Worm (Caenorhabditis elegans) whole organism, L4 larva: ENCODE measurements around the gene Y69E1A.5.

Experiments used
- F26F4.8 ChIP-seq: fragments of 200-800 bp; sonication (Bioruptor generic); conservative IDR thresholded peaks from 2 replicates; pipeline ENCODE4 v1.3.6; 2022; ENCODE audit warnings: missing genetic modification characterization, missing compliant biosample characterization
- F37D6.2 ChIP-seq: sonication (generic microtip); optimal IDR thresholded peaks from 2 replicates; lab custom pipeline; 2016; ENCODE audit warnings: mild to moderate bottlenecking, missing genetic modification characterization, missing compliant biosample characterization
- F44E2.7 ChIP-seq: fragments of 200-800 bp; sonication (Bioruptor generic); IDR thresholded peaks from 2 replicates; pipeline ENCODE4 v2.1.2; 2022; ENCODE audit warnings: missing genetic modification characterization, missing compliant biosample characterization
- F49E8.2 ChIP-seq: sonication (generic microtip); optimal IDR thresholded peaks from 2 replicates; lab custom pipeline; 2016; ENCODE audit warnings: missing compliant biosample characterization, mild to moderate bottlenecking, missing genetic modification characterization, borderline replicate concordance
- R02D3.7 ChIP-seq: fragments of 150-350 bp; sonication (generic microtip); optimal IDR thresholded peaks from 3 replicates; lab custom pipeline; 2014; ENCODE audit warnings: missing biosample characterization, missing genetic modification characterization
- aha-1 ChIP-seq: fragments of 150-350 bp; peaks from one replicate; lab custom pipeline; 2014; ENCODE audit warnings: missing biosample characterization, missing genetic modification characterization
- ama-1 ChIP-seq: fragments of 150-350 bp; optimal IDR thresholded peaks from 2 replicates; lab custom pipeline; 2014; ENCODE audit warnings: inconsistent platforms, mixed read lengths
- attf-4 ChIP-seq: sonication (generic microtip); optimal IDR thresholded peaks from 3 replicates; lab custom pipeline; 2017; ENCODE audit warnings: missing biosample characterization, missing genetic modification characterization
- ceh-28 ChIP-seq: fragments of 150-350 bp; optimal IDR thresholded peaks from 2 replicates; lab custom pipeline; 2014; ENCODE audit warnings: missing biosample characterization, missing genetic modification reagents, missing genetic modification characterization
- ceh-82 ChIP-seq: sonication (generic microtip); optimal IDR thresholded peaks from 2 replicates; lab custom pipeline; 2017; ENCODE audit warnings: missing biosample characterization, missing genetic modification characterization
- daf-16 ChIP-seq, 3 experiments: sonication (generic microtip); optimal IDR thresholded peaks; 2 replicates each; lab custom pipeline; 2016 to 2017; ENCODE audit warnings: missing genetic modification characterization in 3 of 3, missing genetic modification reagents in 3 of 3, mild to moderate bottlenecking in 2 of 3, missing compliant biosample characterization in 2 of 3, missing biosample characterization in 1 of 3, moderate library complexity in 1 of 3
- dmd-6 ChIP-seq: fragments of 200-800 bp; sonication (Bioruptor generic); IDR thresholded peaks from 2 replicates; pipeline ENCODE4 v1.3.6; 2022; ENCODE audit warnings: missing genetic modification reagents, missing genetic modification characterization, missing compliant biosample characterization
- dve-1 ChIP-seq: sonication (generic microtip); optimal IDR thresholded peaks from 2 replicates; lab custom pipeline; 2017; ENCODE audit warnings: antibody characterized with exemption, mild to moderate bottlenecking, missing genetic modification characterization, missing compliant biosample characterization; ENCODE audit not compliant: insufficient read depth
- hlh-11 ChIP-seq: fragments of 200-800 bp; sonication (Bioruptor generic); optimal IDR thresholded peaks from 2 replicates; lab custom pipeline; 2018; ENCODE audit warnings: mild to moderate bottlenecking, missing genetic modification characterization, missing compliant biosample characterization
- hlh-30 ChIP-seq: sonication (generic microtip); optimal IDR thresholded peaks from 2 replicates; lab custom pipeline; 2017; ENCODE audit warnings: antibody characterized with exemption, mild to moderate bottlenecking, missing genetic modification characterization, missing compliant biosample characterization; ENCODE audit not compliant: insufficient read depth
- lin-1 ChIP-seq: fragments of 200-800 bp; sonication (Bioruptor generic); IDR thresholded peaks from 2 replicates; pipeline ENCODE4 v1.3.6; 2022; ENCODE audit warnings: missing genetic modification reagents, missing genetic modification characterization, missing compliant biosample characterization
- lin-15B ChIP-seq: fragments of 150-350 bp; sonication (generic microtip); optimal IDR thresholded peaks from 3 replicates; lab custom pipeline; 2014; ENCODE audit warnings: missing biosample characterization, missing genetic modification characterization
- lin-38 ChIP-seq: fragments of 200-800 bp; sonication (Bioruptor generic); IDR thresholded peaks from 2 replicates; pipeline ENCODE4 v1.3.6; 2022; ENCODE audit warnings: missing genetic modification reagents, missing genetic modification characterization, missing compliant biosample characterization
- lir-3 ChIP-seq: sonication (generic microtip); optimal IDR thresholded peaks from 2 replicates; lab custom pipeline; 2016; ENCODE audit warnings: mild to moderate bottlenecking, missing genetic modification characterization, missing compliant biosample characterization
- madf-5 ChIP-seq, 2 experiments: fragments of 200-800 bp; sonication (Bioruptor generic); IDR thresholded peaks; 2 replicates each; pipeline ENCODE4 v1.3.6; 2022; ENCODE audit warnings: missing compliant biosample characterization in 2 of 2, missing genetic modification characterization in 2 of 2
- mdl-1 ChIP-seq, 2 experiments: fragments of 150-350 bp in 1 of 2; sonication (generic microtip) in 1 of 2; optimal IDR thresholded peaks; 2 replicates each; lab custom pipeline; 2014 to 2017; ENCODE audit warnings: missing biosample characterization in 2 of 2, missing genetic modification characterization in 2 of 2
- mep-1 ChIP-seq: fragments of 150-350 bp; sonication (generic microtip); optimal IDR thresholded peaks from 3 replicates; lab custom pipeline; 2014; ENCODE audit warnings: missing biosample characterization, missing genetic modification characterization
- mxl-3 ChIP-seq: fragments of 200-800 bp; sonication (Bioruptor generic); optimal IDR thresholded peaks from 2 replicates; lab custom pipeline; 2018; ENCODE audit warnings: mild to moderate bottlenecking, missing genetic modification characterization, missing compliant biosample characterization
- nhr-102 ChIP-seq: sonication (generic microtip); optimal IDR thresholded peaks from 2 replicates; lab custom pipeline; 2016; ENCODE audit warnings: mild to moderate bottlenecking, missing genetic modification characterization, moderate library complexity, missing compliant biosample characterization
- nhr-25 ChIP-seq: sonication (generic microtip); optimal IDR thresholded peaks from 2 replicates; lab custom pipeline; 2017; ENCODE audit warnings: missing genetic modification characterization, mild to moderate bottlenecking, missing compliant biosample characterization, antibody characterized with exemption, moderate library complexity, borderline replicate concordance; ENCODE audit not compliant: insufficient read depth
- nhr-28 ChIP-seq: fragments of 150-350 bp; optimal IDR thresholded peaks from 2 replicates; lab custom pipeline; 2014; ENCODE audit warnings: missing biosample characterization, missing genetic modification characterization
- nhr-41 ChIP-seq: fragments of 200-800 bp; sonication (Bioruptor generic); IDR thresholded peaks from 2 replicates; pipeline ENCODE4 v1.3.6; 2022; ENCODE audit warnings: missing genetic modification reagents, missing genetic modification characterization, missing compliant biosample characterization
- nhr-48 ChIP-seq: sonication (generic microtip); optimal IDR thresholded peaks from 2 replicates; lab custom pipeline; 2016; ENCODE audit warnings: mild to moderate bottlenecking, missing genetic modification characterization, missing compliant biosample characterization
- nhr-6 ChIP-seq: fragments of 150-350 bp; optimal IDR thresholded peaks from 2 replicates; lab custom pipeline; 2014; ENCODE audit warnings: missing biosample characterization, missing genetic modification characterization
- nhr-76 ChIP-seq: fragments of 150-350 bp; optimal IDR thresholded peaks from 2 replicates; lab custom pipeline; 2014; ENCODE audit warnings: missing biosample characterization, missing genetic modification characterization
- nhr-77 ChIP-seq: fragments of 150-350 bp; optimal IDR thresholded peaks from 2 replicates; lab custom pipeline; 2014; ENCODE audit warnings: missing biosample characterization, missing genetic modification characterization
- pqm-1 ChIP-seq: sonication (generic microtip); optimal IDR thresholded peaks from 2 replicates; lab custom pipeline; 2017; ENCODE audit warnings: missing biosample characterization, missing genetic modification characterization
- set-16 ChIP-seq: fragments of 200-800 bp; sonication (Bioruptor generic); IDR thresholded peaks from 2 replicates; pipeline ENCODE4 v1.3.6; 2022; ENCODE audit warnings: missing genetic modification reagents, missing genetic modification characterization, missing compliant biosample characterization
- spr-1 ChIP-seq: sonication (generic microtip); optimal IDR thresholded peaks from 2 replicates; lab custom pipeline; 2016; ENCODE audit warnings: mild to moderate bottlenecking, missing genetic modification characterization, missing compliant biosample characterization
- tra-1 ChIP-seq: fragments of 200-800 bp; sonication (Bioruptor generic); IDR thresholded peaks from 2 replicates; pipeline ENCODE4 v1.3.6; 2022; ENCODE audit warnings: missing genetic modification reagents, missing genetic modification characterization, missing compliant biosample characterization
- unc-39 ChIP-seq: sonication (generic microtip); optimal IDR thresholded peaks from 2 replicates; lab custom pipeline; 2017; ENCODE audit warnings: missing biosample characterization, missing genetic modification characterization
- unc-62 ChIP-seq, 3 experiments: fragments of 150-350 bp in 1 of 3; sonication (generic microtip); optimal IDR thresholded peaks in 2 of 3; peaks in 1 of 3; 1 replicate in 1 of 3; 2 replicates in 2 of 3; lab custom pipeline; 2014 to 2017; ENCODE audit warnings: missing biosample characterization in 3 of 3, missing genetic modification characterization in 3 of 3, missing genetic modification reagents in 3 of 3, missing genotype in 1 of 3
- ztf-11 ChIP-seq: fragments of 150-350 bp; optimal IDR thresholded peaks from 2 replicates; lab custom pipeline; 2014; ENCODE audit warnings: missing biosample characterization, missing genetic modification characterization

Gene Y69E1A.5

DNA sequence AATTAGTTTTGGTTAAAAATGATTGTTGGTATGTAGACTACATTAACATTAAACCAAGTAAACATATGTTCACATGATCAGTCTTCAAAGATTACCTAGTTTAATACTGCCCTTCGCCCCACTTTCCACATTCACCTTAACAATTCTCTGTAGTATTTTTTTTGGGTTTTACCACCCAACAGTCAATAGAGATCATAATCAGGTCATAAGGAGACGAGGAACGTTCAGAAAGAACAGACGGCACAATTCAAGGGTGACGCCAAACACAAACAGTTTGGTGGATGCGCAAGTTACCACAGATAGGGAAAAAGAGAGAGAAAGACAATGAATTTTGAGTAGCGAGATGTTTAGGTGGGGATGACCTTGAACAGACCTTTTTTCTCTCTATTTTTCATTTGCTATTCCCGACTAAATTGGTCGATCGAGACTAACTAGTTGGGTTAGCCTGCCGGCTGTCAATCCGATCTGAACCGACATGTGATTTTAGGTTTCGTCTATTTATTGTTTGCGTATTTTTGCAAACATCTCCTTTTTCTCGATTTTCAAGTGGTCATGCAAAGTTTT, 14.3 kb upstream of the Y69E1A.5 start:
- no peak for TF ChIP-seq ama-1 (lab: Kevin White, UChicago)
- TF ChIP-seq mdl-1 (tag; optimal IDR thresholded peaks at IDR 0.05; lab: Kevin White, UChicago) = no peak
- no peak for TF ChIP-seq mep-1 (tag; lab: Kevin White, UChicago)
- TF ChIP-seq hlh-11 (tag; lab: Kevin White, UChicago) = peak; percentile 17
- TF ChIP-seq nhr-28 = peak; percentile 65
- TF ChIP-seq hlh-30 (tag; lab: Kevin White, UChicago) = peak; percentile 26
- TF ChIP-seq nhr-25 (tag; lab: Kevin White, UChicago) = peak; percentile 71
- 0 out of 2 replicates have a peak, but pooled peaks have one; percentile 5 for TF ChIP-seq dmd-6
- TF ChIP-seq dve-1 (tag; lab: Kevin White, UChicago) = peak; percentile 23
- TF ChIP-seq unc-62 (GFP tag; optimal IDR thresholded peaks at IDR 0.05 in 1 of 2; lab: Kevin White, UChicago) = peak in 1 of 2 experiments; percentile 95
- no peak for TF ChIP-seq unc-62 (tag; optimal IDR thresholded peaks at IDR 0.05; lab: Kevin White, UChicago)
- TF ChIP-seq madf-5 (GFP tag; IDR thresholded peaks at IDR 0.05; lab: Robert Waterston, UW) = no peak
- TF ChIP-seq mxl-3 (GFP tag; lab: Kevin White, UChicago) = peak; percentile 28

DNA sequence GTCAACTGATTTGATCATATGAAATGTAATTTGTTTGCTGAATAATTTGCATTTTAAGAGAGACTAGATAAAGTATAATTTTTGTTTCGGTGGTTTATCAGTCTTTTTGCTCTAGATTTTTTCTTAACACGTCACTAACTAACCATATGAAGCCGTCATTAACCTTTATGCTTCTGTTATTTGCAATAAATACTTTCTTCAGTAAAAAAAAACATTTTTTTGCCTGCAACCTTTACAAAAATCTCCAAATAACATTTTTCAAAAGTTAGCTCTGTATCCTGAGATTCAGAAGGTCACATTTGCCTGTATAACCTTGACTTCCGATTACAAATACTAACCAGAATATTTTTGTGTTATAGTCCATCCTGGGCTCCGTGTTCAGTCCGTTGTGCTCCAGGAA, 13.3 kb upstream of the Y69E1A.5 start:
- TF ChIP-seq tra-1 (GFP tag; lab: Robert Waterston, UW) (no peak), ceh-28 (no peak), ceh-82 (tag; lab: Kevin White, UChicago) (no peak), attf-4 (no peak), F26F4.8 (GFP tag; lab: Robert Waterston, UW) (no peak), aha-1 (tag; lab: Kevin White, UChicago) (peak; percentile 91), nhr-76 (tag; lab: Kevin White, UChicago) (no peak)

DNA sequence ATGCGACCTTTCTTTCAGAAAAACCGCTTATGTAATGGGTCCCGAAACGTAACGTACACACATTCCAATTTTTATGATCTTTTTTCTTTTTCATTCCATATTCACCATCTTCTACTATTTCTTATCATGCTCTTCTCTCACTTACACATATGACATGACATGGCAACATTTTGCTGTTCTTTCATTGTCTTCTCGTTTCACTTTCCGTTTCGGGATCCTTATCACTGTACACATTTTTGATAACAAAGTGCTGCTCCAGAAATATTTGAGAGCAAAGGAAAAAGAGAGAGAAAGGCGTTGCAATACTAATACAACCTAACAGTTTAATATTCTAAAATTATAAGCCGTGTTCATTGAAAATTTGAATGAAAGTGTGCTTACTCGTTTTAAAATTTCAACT, 12.9 kb upstream of the Y69E1A.5 start:
- TF ChIP-seq F49E8.2 (tag; lab: Kevin White, UChicago) = no peak
- TF ChIP-seq R02D3.7 (tag; lab: Kevin White, UChicago) = no peak
- TF ChIP-seq daf-16 (GFP tag; optimal IDR thresholded peaks at IDR 0.05; lab: Kevin White, UChicago) = no peak
- TF ChIP-seq daf-16 (tag; optimal IDR thresholded peaks at IDR 0.05; lab: Kevin White, UChicago) = peak; percentile 50
- TF ChIP-seq dmd-6 = peak; percentile 89
- TF ChIP-seq hlh-11 (tag; lab: Kevin White, UChicago) = peak; percentile 86
- TF ChIP-seq F26F4.8 (GFP tag; lab: Robert Waterston, UW) = no peak
- peak; percentile 47 for TF ChIP-seq nhr-77 (tag; lab: Kevin White, UChicago)
- TF ChIP-seq F37D6.2 (tag; lab: Kevin White, UChicago) = no peak
- TF ChIP-seq spr-1 (tag; lab: Kevin White, UChicago) = no peak
- peak; percentile 2 for TF ChIP-seq nhr-48
- no peak for TF ChIP-seq unc-39
- TF ChIP-seq nhr-41 (GFP tag; lab: Robert Waterston, UW) = 0 out of 2 replicates have a peak, but pooled peaks have one; percentile 37
- peak; percentile 30 for TF ChIP-seq hlh-30 (tag; lab: Kevin White, UChicago)
- TF ChIP-seq tra-1 (GFP tag; lab: Robert Waterston, UW) = peak; percentile 59; the same call in 1 of the 2 replicates
- TF ChIP-seq unc-62 (GFP tag; optimal IDR thresholded peaks at IDR 0.05 in 1 of 2; lab: Kevin White, UChicago) = peak in 1 of 2 experiments; percentile 44
- TF ChIP-seq unc-62 (tag; optimal IDR thresholded peaks at IDR 0.05; lab: Kevin White, UChicago) = no peak
- TF ChIP-seq nhr-28 = peak; percentile 90
- TF ChIP-seq mep-1 (tag; lab: Kevin White, UChicago) = peak; percentile 12
- TF ChIP-seq lin-1 (GFP tag; lab: Robert Waterston, UW) = 0 out of 2 replicates have a peak, but pooled peaks have one; percentile 37
- peak; percentile 13 for TF ChIP-seq nhr-6 (tag; lab: Kevin White, UChicago)
- peak; percentile 74 for TF ChIP-seq dve-1 (tag; lab: Kevin White, UChicago)
- TF ChIP-seq pqm-1 (tag; lab: Kevin White, UChicago) = peak; percentile 99

DNA sequence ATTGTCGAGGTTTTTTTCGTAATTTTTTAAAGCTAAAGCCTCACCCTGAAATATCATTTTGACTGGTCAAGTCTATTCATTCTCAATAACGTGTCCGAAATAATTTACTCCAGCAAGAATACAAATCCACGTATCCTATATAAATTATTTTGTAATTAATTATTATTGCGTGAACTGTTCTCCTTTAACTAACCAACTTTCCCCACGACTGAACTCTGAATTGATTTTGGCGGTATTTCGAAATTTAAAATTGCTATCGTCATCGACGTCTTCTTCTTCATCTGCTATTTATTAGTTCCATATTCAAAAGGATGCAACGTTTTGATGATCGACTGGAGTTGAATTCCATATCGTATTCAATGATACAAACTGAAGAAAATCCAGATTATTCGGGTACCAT, 8.9 kb upstream of the Y69E1A.5 start, which contains the start of the genes aqp-3 and Y69E1A.8:
Gene aqp-3, minus strand, starts transcription at position 101 of the 400 bp plus-strand sequence.
Gene Y69E1A.8, plus strand, starts transcription at position 246 of the 400 bp plus-strand sequence.
- TF ChIP-seq nhr-77 (tag; lab: Kevin White, UChicago) (no peak), lir-3 (tag; lab: Kevin White, UChicago) (no peak), F49E8.2 (tag; lab: Kevin White, UChicago) (no peak), ztf-11 (no peak), nhr-48 (no peak), ceh-82 (tag; lab: Kevin White, UChicago) (no peak), nhr-102 (tag; lab: Kevin White, UChicago) (no peak), F44E2.7 (GFP tag; lab: Robert Waterston, UW) (no peak), lin-1 (GFP tag; lab: Robert Waterston, UW) (no peak), nhr-28 (no peak), lin-38 (GFP tag; lab: Robert Waterston, UW) (no peak), lin-15B (tag; lab: Kevin White, UChicago) (no peak), dve-1 (tag; lab: Kevin White, UChicago) (no peak), set-16 (GFP tag; lab: Robert Waterston, UW) (no peak)
